Fruit fly (Drosophila melanogaster) whole organism, embryonic: ENCODE results near the gene Dhdds.

Source experiments
- Awh ChIP-seq: fragments of 200-800 bp; sonication (Bioruptor generic); IDR thresholded peaks from 2 replicates; pipeline ENCODE4, ENCODE4 v1.3.6; 2022; ENCODE audit warnings: missing biosample characterization, missing genetic modification characterization
- CG1024 ChIP-seq: fragments of 200-800 bp; sonication (Bioruptor generic); IDR thresholded peaks from 2 replicates; pipeline ENCODE4 v1.3.6; 2022; ENCODE audit warnings: missing biosample characterization, missing genetic modification characterization
- CG10431 ChIP-seq: fragments of 200-800 bp; sonication (Bioruptor generic); optimal IDR thresholded peaks from 3 replicates; lab custom pipeline; 2018; ENCODE audit warnings: missing biosample characterization, mild to moderate bottlenecking, missing genetic modification characterization
- CG10543 ChIP-seq: fragments of 200-800 bp; sonication (Bioruptor generic); optimal IDR thresholded peaks from 3 replicates; lab custom pipeline; 2017; ENCODE audit warnings: missing biosample characterization, mild to moderate bottlenecking, missing genetic modification characterization, moderate library complexity
- CG12236 ChIP-seq: fragments of 200-800 bp; sonication (Bioruptor generic); optimal IDR thresholded peaks from 2 replicates; lab custom pipeline; 2016; ENCODE audit warnings: missing biosample characterization, missing genetic modification characterization
- CG12659 ChIP-seq: fragments of 200-800 bp; sonication (Bioruptor generic); optimal IDR thresholded peaks from 3 replicates; lab custom pipeline; 2017; ENCODE audit warnings: mild to moderate bottlenecking, missing biosample characterization, missing genetic modification reagents, missing genetic modification characterization
- CG14965 ChIP-seq: fragments of 200-800 bp; sonication (Bioruptor generic); optimal IDR thresholded peaks from 2 replicates; lab custom pipeline; 2016; ENCODE audit warnings: missing biosample characterization, missing genetic modification characterization, borderline replicate concordance
- CG15269 ChIP-seq: fragments of 200-800 bp; sonication (Bioruptor generic); optimal IDR thresholded peaks from 2 replicates; lab custom pipeline; 2018; ENCODE audit warnings: missing biosample characterization, mild to moderate bottlenecking, missing genetic modification characterization, moderate library complexity
- CG17328 ChIP-seq: fragments of 200-800 bp; sonication (Bioruptor generic); IDR thresholded peaks from 2 replicates; pipeline ENCODE4 v1.3.6; 2022; ENCODE audit warnings: missing biosample characterization, missing genetic modification characterization
- CG17829 ChIP-seq: fragments of 200-800 bp; optimal IDR thresholded peaks from 2 replicates; lab custom pipeline; 2019; ENCODE audit warnings: missing biosample characterization, mild to moderate bottlenecking, missing genetic modification characterization, moderate library complexity
- CG2199 ChIP-seq: fragments of 200-800 bp; sonication (Bioruptor generic); IDR thresholded peaks from 3 replicates; pipeline ENCODE4 v1.3.6; 2022; ENCODE audit warnings: missing biosample characterization, missing genetic modification characterization
- CG2712 ChIP-seq: fragments of 200-800 bp; optimal IDR thresholded peaks from 3 replicates; lab custom pipeline; 2019; ENCODE audit warnings: missing biosample characterization, mild to moderate bottlenecking, missing genetic modification characterization, moderate library complexity
- CG2889 ChIP-seq: fragments of 200-800 bp; sonication (Bioruptor generic); IDR thresholded peaks from 3 replicates; pipeline ENCODE4 v1.3.6; 2022; ENCODE audit warnings: missing biosample characterization, missing genetic modification characterization
- CG33213 ChIP-seq: fragments of 200-800 bp; sonication (Bioruptor generic); optimal IDR thresholded peaks from 3 replicates; lab custom pipeline; 2016; ENCODE audit warnings: missing biosample characterization, missing genetic modification characterization
- CG42726 ChIP-seq: fragments of 200-800 bp; sonication (Bioruptor generic); IDR thresholded peaks from 2 replicates; pipeline ENCODE4 v1.3.6; 2022; ENCODE audit warnings: missing biosample characterization, missing genetic modification characterization; ENCODE audit not compliant: partially characterized antibody
- CG4424 ChIP-seq: fragments of 200-800 bp; sonication (Bioruptor generic); optimal IDR thresholded peaks from 3 replicates; lab custom pipeline; 2016; ENCODE audit warnings: missing biosample characterization, missing genetic modification characterization
- CG6272 ChIP-seq: fragments of 200-800 bp; sonication (Bioruptor generic); IDR thresholded peaks from 2 replicates; pipeline ENCODE4 v1.3.6; 2022; ENCODE audit warnings: missing biosample characterization, missing genetic modification characterization
- CG6654 ChIP-seq: fragments of 200-800 bp; sonication (Bioruptor generic); optimal IDR thresholded peaks from 2 replicates; lab custom pipeline; 2017; ENCODE audit warnings: missing biosample characterization, mild to moderate bottlenecking, missing genetic modification characterization
- CG6791 ChIP-seq: fragments of 200-800 bp; sonication (Bioruptor generic); IDR thresholded peaks from 3 replicates; pipeline ENCODE4 v1.3.6; 2022; ENCODE audit warnings: missing biosample characterization, missing genetic modification characterization; ENCODE audit not compliant: partially characterized antibody
- CG7928 ChIP-seq: fragments of 200-800 bp; sonication (Bioruptor generic); optimal IDR thresholded peaks from 2 replicates; lab custom pipeline; 2017; ENCODE audit warnings: missing biosample characterization, mild to moderate bottlenecking, missing genetic modification characterization
- D ChIP-seq, 2 experiments: fragments of 200-800 bp in 1 of 2; fragments of >200 bp in 1 of 2; sonication (Bioruptor generic) in 1 of 2; optimal IDR thresholded peaks; 2 replicates in 1 of 2; 3 replicates in 1 of 2; lab custom pipeline; 2017; ENCODE audit warnings: mild to moderate bottlenecking in 1 of 2, missing biosample characterization in 1 of 2, missing genetic modification characterization in 1 of 2, missing genetic modification reagents in 1 of 2
- Ets97D ChIP-seq: fragments of 200-800 bp; sonication (Bioruptor generic); optimal IDR thresholded peaks from 3 replicates; lab custom pipeline; 2016; ENCODE audit warnings: missing biosample characterization, missing genetic modification characterization
- H2.0 ChIP-seq: fragments of 200-800 bp; sonication (Bioruptor generic); IDR thresholded peaks from 2 replicates; pipeline ENCODE4 v1.3.6; 2022; ENCODE audit warnings: missing biosample characterization, missing genetic modification characterization
- HmgZ ChIP-seq: fragments of 200-800 bp; sonication (Bioruptor generic); optimal IDR thresholded peaks from 2 replicates; lab custom pipeline; 2018; ENCODE audit warnings: missing biosample characterization, mild to moderate bottlenecking, missing genetic modification characterization
- Hmx ChIP-seq: fragments of 200-800 bp; sonication (Bioruptor generic); optimal IDR thresholded peaks from 2 replicates; lab custom pipeline; 2016; ENCODE audit warnings: missing biosample characterization, missing genetic modification characterization
- Nf-YB ChIP-seq: fragments of 200-800 bp; sonication (Bioruptor generic); optimal IDR thresholded peaks from 3 replicates; lab custom pipeline; 2019; ENCODE audit warnings: missing biosample characterization, mild to moderate bottlenecking, missing genetic modification characterization, moderate library complexity
- Optix ChIP-seq: fragments of 200-800 bp; sonication (Bioruptor generic); IDR thresholded peaks from 3 replicates; pipeline ENCODE4 v1.3.6; 2022; ENCODE audit warnings: missing biosample characterization, missing genetic modification characterization
- Sry-δ ChIP-seq: fragments of 200-800 bp; sonication (Bioruptor generic); optimal IDR thresholded peaks from 2 replicates; lab custom pipeline; 2016; ENCODE audit warnings: missing biosample characterization, missing genetic modification characterization
- abd-A ChIP-seq: fragments of 200-800 bp; sonication (Bioruptor generic); optimal IDR thresholded peaks from 3 replicates; lab custom pipeline; 2019; ENCODE audit warnings: missing biosample characterization, mild to moderate bottlenecking, missing genetic modification characterization, moderate library complexity
- al ChIP-seq: fragments of 200-800 bp; sonication (Bioruptor generic); IDR thresholded peaks from 2 replicates; pipeline ENCODE4 v1.3.6; 2022; ENCODE audit warnings: missing biosample characterization, missing genetic modification characterization
- ash1 ChIP-seq: fragments of 200-800 bp; sonication (Bioruptor generic); optimal IDR thresholded peaks from 2 replicates; lab custom pipeline; 2018; ENCODE audit warnings: missing biosample characterization, mild to moderate bottlenecking, missing genetic modification characterization
- btn ChIP-seq: fragments of 200-800 bp; sonication (Bioruptor generic); optimal IDR thresholded peaks from 2 replicates; lab custom pipeline; 2016; ENCODE audit warnings: missing biosample characterization, missing genetic modification characterization
- chn ChIP-seq: fragments of 200-800 bp; sonication (Bioruptor generic); optimal IDR thresholded peaks from 2 replicates; lab custom pipeline; 2016; ENCODE audit warnings: missing biosample characterization, missing genetic modification characterization
- cwo ChIP-seq: fragments of 200-800 bp; sonication (Bioruptor generic); optimal IDR thresholded peaks from 3 replicates; lab custom pipeline; 2017; ENCODE audit warnings: missing biosample characterization, missing genetic modification characterization, mild to moderate bottlenecking, moderate library complexity, missing genetic modification reagents
- da ChIP-seq: fragments of 200-800 bp; sonication (Bioruptor generic); optimal IDR thresholded peaks from 2 replicates; lab custom pipeline; 2016; ENCODE audit warnings: missing biosample characterization, missing genetic modification characterization
- danr ChIP-seq: fragments of 200-800 bp; sonication (Bioruptor generic); IDR thresholded peaks from 2 replicates; pipeline ENCODE4 v1.3.6; 2022; ENCODE audit warnings: missing biosample characterization, missing genetic modification characterization
- dimm ChIP-seq: fragments of 200-800 bp; sonication (Bioruptor generic); IDR thresholded peaks from 2 replicates; pipeline ENCODE4 v1.3.6; 2022; ENCODE audit warnings: missing biosample characterization, missing genetic modification characterization
- dysf ChIP-seq: fragments of 200-800 bp; sonication (Bioruptor generic); IDR thresholded peaks from 3 replicates; pipeline ENCODE4 v1.3.6; 2022; ENCODE audit warnings: missing biosample characterization, missing genetic modification characterization
- ham ChIP-seq: fragments of 200-800 bp; sonication (Bioruptor generic); IDR thresholded peaks from 2 replicates; pipeline ENCODE4 v1.3.6; 2022; ENCODE audit warnings: missing biosample characterization, missing genetic modification characterization
- her ChIP-seq: fragments of 200-800 bp; sonication (Bioruptor generic); optimal IDR thresholded peaks from 2 replicates; lab custom pipeline; 2016; ENCODE audit warnings: missing biosample characterization, missing genetic modification characterization
- kay ChIP-seq: fragments of 200-800 bp; sonication (Bioruptor generic); optimal IDR thresholded peaks from 2 replicates; lab custom pipeline; 2016; ENCODE audit warnings: missing biosample characterization, missing genetic modification characterization
- luna ChIP-seq: fragments of 200-800 bp; sonication (Bioruptor generic); optimal IDR thresholded peaks from 2 replicates; lab custom pipeline; 2016; ENCODE audit warnings: missing biosample characterization, missing genetic modification characterization
- nmo ChIP-seq: fragments of 200-800 bp; sonication (Bioruptor generic); optimal IDR thresholded peaks from 2 replicates; lab custom pipeline; 2018; ENCODE audit warnings: missing biosample characterization, mild to moderate bottlenecking, missing genetic modification characterization, moderate library complexity
- org-1 ChIP-seq: fragments of 200-800 bp; sonication (Bioruptor generic); optimal IDR thresholded peaks from 2 replicates; lab custom pipeline; 2017; ENCODE audit warnings: missing biosample characterization, missing genetic modification characterization
- psq ChIP-seq: fragments of 200-800 bp; sonication (Bioruptor generic); optimal IDR thresholded peaks from 2 replicates; lab custom pipeline; 2017; ENCODE audit warnings: missing biosample characterization, missing genetic modification characterization
- ssp ChIP-seq: fragments of 200-800 bp; sonication (Bioruptor generic); IDR thresholded peaks from 2 replicates; pipeline ENCODE4 v1.3.6; 2022; ENCODE audit warnings: missing biosample characterization, missing genetic modification characterization
- tx ChIP-seq: fragments of 200-800 bp; sonication (Bioruptor generic); optimal IDR thresholded peaks from 2 replicates; lab custom pipeline; 2016; ENCODE audit warnings: missing biosample characterization, missing genetic modification characterization
- zfh2 ChIP-seq: fragments of 200-800 bp; sonication (Bioruptor generic); optimal IDR thresholded peaks from 2 replicates; lab custom pipeline; 2016; ENCODE audit warnings: missing biosample characterization, missing genetic modification characterization

The Dhdds gene

DNA sequence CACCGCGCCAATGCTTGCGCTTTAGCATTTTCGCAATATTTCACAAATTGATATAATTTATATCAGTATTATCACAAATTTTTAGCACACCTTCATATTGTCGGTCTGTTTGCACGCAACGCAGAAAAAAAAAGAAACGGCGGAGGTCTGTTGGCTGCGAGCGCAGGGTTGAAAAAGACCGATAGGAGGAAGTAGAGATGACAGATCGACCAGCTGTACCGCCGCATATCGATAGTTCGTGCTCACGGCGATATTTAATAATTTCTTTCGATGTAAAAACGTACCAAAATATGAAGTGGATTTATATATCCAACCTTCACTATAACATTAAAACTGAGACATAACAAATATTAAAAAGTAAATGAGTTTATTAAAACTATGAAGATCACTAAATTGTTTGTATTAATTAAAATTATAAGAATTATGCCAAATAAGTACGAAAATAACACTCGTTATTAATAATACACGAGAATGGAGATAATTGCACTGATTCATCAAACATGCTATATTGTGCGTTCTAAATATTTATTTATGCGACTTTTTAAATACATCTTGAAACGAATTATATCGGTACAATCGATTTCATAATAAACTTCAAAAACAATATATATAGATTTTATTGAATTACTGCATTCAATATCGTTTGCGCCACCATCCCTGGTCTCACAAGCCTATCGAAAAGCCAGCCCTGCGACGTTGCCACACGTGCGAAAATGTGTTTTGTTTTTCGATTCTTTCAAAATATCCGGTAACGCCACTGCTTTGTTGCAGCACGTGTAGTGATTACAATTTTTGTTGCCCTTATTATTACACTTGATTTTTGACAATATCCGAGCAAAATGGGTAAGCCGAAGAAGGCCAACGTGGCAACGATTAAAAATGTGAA, 31.8 kb downstream of the Dhdds start, which contains the start of the genes RpS6 and bys (continued):
- 0 out of 2 replicates have a peak, but pooled peaks have one; percentile 19 for TF ChIP-seq ssp (GFP tag; lab: Robert Waterston, UW)
- TF ChIP-seq abd-A (tag; lab: Kevin White, UChicago): no peak
- TF ChIP-seq CG12659: peak; percentile 65
- peak; percentile 3 for TF ChIP-seq Nf-YB (GFP tag; lab: Kevin White, UChicago)
- peak; percentile 89; the same call in 1 of the 2 replicates for TF ChIP-seq CG42726
- no peak for TF ChIP-seq CG12236 (GFP tag; lab: Kevin White, UChicago)
- TF ChIP-seq dysf (GFP tag; lab: Robert Waterston, UW): peak; percentile 42; the same call in 2 of the 3 replicates
- peak; percentile 62 for TF ChIP-seq CG6272 (GFP tag; lab: Robert Waterston, UW)
- TF ChIP-seq CG33213: peak; percentile 26
- peak; percentile 43; the same call in 1 of the 2 replicates for TF ChIP-seq Awh (GFP tag; lab: Robert Waterston, UW)
- TF ChIP-seq zfh2 (GFP tag; lab: Kevin White, UChicago): peak; percentile 49
- no peak for TF ChIP-seq tx (GFP tag; lab: Kevin White, UChicago)
- peak; percentile 46; the same call in 1 of the 2 replicates for TF ChIP-seq CG17328 (GFP tag; lab: Robert Waterston, UW)
- peak; percentile 24 for TF ChIP-seq CG15269 (tag; lab: Kevin White, UChicago)
- TF ChIP-seq al (GFP tag; lab: Robert Waterston, UW): peak; percentile 38
- no peak for TF ChIP-seq luna (GFP tag; lab: Kevin White, UChicago)
- peak; percentile 83 for TF ChIP-seq CG6791
- TF ChIP-seq CG7928 (GFP tag; lab: Kevin White, UChicago): peak; percentile 82
- peak; percentile 39 for TF ChIP-seq CG4424 (GFP tag; lab: Kevin White, UChicago)
- TF ChIP-seq her (GFP tag; lab: Kevin White, UChicago): peak; percentile 32
- TF ChIP-seq dimm (GFP tag; lab: Robert Waterston, UW): no peak
- TF ChIP-seq CG17829 (tag; lab: Kevin White, UChicago): peak; percentile 12
- no peak for TF ChIP-seq ash1 (GFP tag; lab: Kevin White, UChicago)
- TF ChIP-seq CG2199 (GFP tag; lab: Robert Waterston, UW): peak; percentile 79; the same call in 1 of the 3 replicates
- TF ChIP-seq Optix (GFP tag; lab: Robert Waterston, UW): 0 out of 3 replicates have a peak, but pooled peaks have one; percentile 32
- TF ChIP-seq Sry-δ (GFP tag; lab: Kevin White, UChicago): peak; percentile 78
- peak; percentile 37 for TF ChIP-seq chn
- TF ChIP-seq Ets97D (GFP tag; lab: Kevin White, UChicago): peak; percentile 96
- peak; percentile 33; the same call in 1 of the 2 replicates for TF ChIP-seq H2.0
- TF ChIP-seq CG2712 (tag; lab: Kevin White, UChicago): peak; percentile 39
- no peak for TF ChIP-seq HmgZ (tag; lab: Kevin White, UChicago)
- TF ChIP-seq da (GFP tag; lab: Kevin White, UChicago): no peak
- TF ChIP-seq nmo: peak; percentile 58
- no peak for TF ChIP-seq psq (GFP tag; lab: Kevin White, UChicago)
- peak; percentile 51 for TF ChIP-seq CG10431 (GFP tag; lab: Kevin White, UChicago)
- TF ChIP-seq cwo (GFP tag; lab: Kevin White, UChicago): peak; percentile 60
- no peak for TF ChIP-seq danr (GFP tag; lab: Robert Waterston, UW)
- TF ChIP-seq Hmx (GFP tag; lab: Kevin White, UChicago): no peak
- no peak for TF ChIP-seq kay
- no peak for TF ChIP-seq ham
- peak; percentile 5 for TF ChIP-seq CG10543 (GFP tag; lab: Kevin White, UChicago)
- no peak for TF ChIP-seq D (optimal IDR thresholded peaks at IDR 0.05; lab: Kevin White, UChicago)
- TF ChIP-seq D (GFP tag; optimal IDR thresholded peaks at IDR 0.05; lab: Kevin White, UChicago): peak; percentile 10
- TF ChIP-seq CG1024 (GFP tag; lab: Robert Waterston, UW): no peak
- TF ChIP-seq CG14965 (GFP tag; lab: Kevin White, UChicago): no peak
- 0 out of 3 replicates have a peak, but pooled peaks have one; percentile 38 for TF ChIP-seq CG2889 (GFP tag; lab: Robert Waterston, UW)
- no peak for TF ChIP-seq btn (GFP tag; lab: Kevin White, UChicago)
- no peak for TF ChIP-seq CG6654
- no peak for TF ChIP-seq org-1 (GFP tag; lab: Kevin White, UChicago)
